Worm (Caenorhabditis elegans) whole organism, midembryonic: ENCODE measurements around the gene scl-18.

ENCODE experiments used
- T22C8.4 ChIP-seq: fragments of 200-800 bp; sonication (Bioruptor generic); IDR thresholded peaks from 2 replicates; pipeline ENCODE4 v1.3.6; 2022; ENCODE audit warnings: missing genetic modification characterization, missing compliant biosample characterization
- cog-1 ChIP-seq: sonication (generic microtip); optimal IDR thresholded peaks from 2 replicates; lab custom pipeline; 2016; ENCODE audit warnings: missing genetic modification characterization, missing compliant biosample characterization
- flt-1 ChIP-seq: fragments of 200-800 bp; sonication (Bioruptor generic); IDR thresholded peaks from 2 replicates; pipeline ENCODE4 v1.3.6; 2022; ENCODE audit warnings: missing genetic modification characterization, missing compliant biosample characterization
- klf-2 ChIP-seq: fragments of 200-800 bp; sonication (Bioruptor generic); conservative IDR thresholded peaks from 2 replicates; pipeline ENCODE4 v1.3.6; 2022; ENCODE audit warnings: missing genetic modification reagents, missing genetic modification characterization, missing compliant biosample characterization
- med-1 ChIP-seq: sonication (generic microtip); optimal IDR thresholded peaks from 2 replicates; lab custom pipeline; 2017; ENCODE audit warnings: missing genetic modification characterization, mild to moderate bottlenecking, missing compliant biosample characterization, antibody characterized with exemption, missing genetic modification reagents; ENCODE audit not compliant: insufficient read depth
- tab-1 ChIP-seq: fragments of 200-800 bp; sonication (Bioruptor generic); IDR thresholded peaks from 2 replicates; pipeline ENCODE4 v1.3.6; 2022; ENCODE audit warnings: missing genetic modification characterization, missing compliant biosample characterization
- ztf-23 ChIP-seq: fragments of 200-800 bp; sonication (Bioruptor generic); IDR thresholded peaks from 2 replicates; pipeline ENCODE4 v1.3.6; 2022; ENCODE audit warnings: missing genetic modification reagents, missing genetic modification characterization, missing compliant biosample characterization
- ztf-29 ChIP-seq: fragments of 200-800 bp; sonication (Bioruptor generic); IDR thresholded peaks from 2 replicates; pipeline ENCODE4 v1.3.6; 2022; ENCODE audit warnings: missing genetic modification reagents, missing genetic modification characterization, missing compliant biosample characterization

DNA sequence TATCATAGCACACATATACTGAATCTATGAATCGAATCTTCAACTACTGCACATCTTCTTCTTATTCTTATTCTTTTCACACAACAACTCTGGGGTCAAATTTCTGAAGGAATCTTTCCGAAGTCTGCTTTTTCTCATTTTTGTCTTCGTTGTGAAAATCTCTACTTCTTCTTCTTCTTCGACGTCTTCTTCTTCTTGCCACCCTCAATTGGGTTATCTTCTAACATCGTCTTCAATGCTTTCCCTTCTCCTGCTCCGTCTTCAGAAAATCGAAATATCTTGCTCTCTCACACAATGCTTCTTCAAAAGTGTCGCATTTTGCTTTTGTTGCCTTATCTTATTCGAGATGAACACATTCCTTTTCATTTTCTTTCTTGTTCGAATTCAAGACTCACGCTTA is 31.0 kb downstream of the scl-18 start:
- TF ChIP-seq ztf-23 (GFP tag; lab: Robert Waterston, UW) (no peak), flt-1 (GFP tag; lab: Robert Waterston, UW) (no peak), cog-1 (tag; lab: Kevin White, UChicago) (no peak), med-1 (GFP tag; lab: Kevin White, UChicago) (no peak), ztf-29 (no peak), T22C8.4 (GFP tag; lab: Robert Waterston, UW) (no peak), tab-1 (GFP tag; lab: Robert Waterston, UW) (no peak), klf-2 (GFP tag; lab: Robert Waterston, UW) (no peak)
